Fruit fly (Drosophila melanogaster) whole organism, pupa: ENCODE results near the gene gzl.

ENCODE experiments used
- CG10348 ChIP-seq: fragments of 200-800 bp; sonication (Bioruptor generic); IDR thresholded peaks from 2 replicates; pipeline ENCODE4 v1.3.6; 2022; ENCODE audit warnings: missing biosample characterization, missing genetic modification characterization
- CG12605 ChIP-seq: fragments of 200-800 bp; sonication (Bioruptor generic); IDR thresholded peaks from 2 replicates; pipeline ENCODE4 v1.3.6; 2022; ENCODE audit warnings: missing biosample characterization, missing genetic modification characterization
- CG13204 ChIP-seq: fragments of 200-800 bp; sonication (Bioruptor generic); optimal IDR thresholded peaks from 2 replicates; lab custom pipeline; 2018; ENCODE audit warnings: missing biosample characterization, mild to moderate bottlenecking, missing genetic modification characterization, moderate library complexity
- CG14655 ChIP-seq: fragments of 200-800 bp; sonication (Bioruptor generic); optimal IDR thresholded peaks from 3 replicates; lab custom pipeline; 2017; ENCODE audit warnings: mild to moderate bottlenecking, missing biosample characterization, missing genetic modification reagents, missing genetic modification characterization
- CG15710 ChIP-seq: fragments of 200-800 bp; sonication (Bioruptor generic); optimal IDR thresholded peaks from 2 replicates; lab custom pipeline; 2018; ENCODE audit warnings: missing biosample characterization, mild to moderate bottlenecking, missing genetic modification characterization, moderate library complexity
- CG17806 ChIP-seq: fragments of 200-800 bp; sonication (Bioruptor generic); optimal IDR thresholded peaks from 2 replicates; lab custom pipeline; 2018; ENCODE audit warnings: missing biosample characterization, mild to moderate bottlenecking, missing genetic modification characterization, moderate library complexity
- CG32121 ChIP-seq: fragments of 200-800 bp; sonication (Bioruptor generic); IDR thresholded peaks from 2 replicates; pipeline ENCODE4 v1.3.6; 2022; ENCODE audit warnings: missing biosample characterization, missing genetic modification characterization
- CG34367 ChIP-seq: fragments of 200-800 bp; sonication (Bioruptor generic); optimal IDR thresholded peaks from 2 replicates; lab custom pipeline; 2018; ENCODE audit warnings: missing biosample characterization, mild to moderate bottlenecking, missing genetic modification characterization
- CG4496 ChIP-seq: fragments of 200-800 bp; sonication (Bioruptor generic); IDR thresholded peaks from 3 replicates; pipeline ENCODE4 v1.3.6; 2022; ENCODE audit warnings: missing biosample characterization, missing genetic modification characterization
- CG8159 ChIP-seq: fragments of 200-800 bp; sonication (Bioruptor generic); optimal IDR thresholded peaks from 3 replicates; lab custom pipeline; 2018; ENCODE audit warnings: missing biosample characterization, mild to moderate bottlenecking, missing genetic modification characterization, moderate library complexity
- CG8301 ChIP-seq: fragments of 200-800 bp; sonication (Bioruptor generic); optimal IDR thresholded peaks from 2 replicates; lab custom pipeline; 2018; ENCODE audit warnings: missing biosample characterization, mild to moderate bottlenecking, missing genetic modification characterization
- CG9948 ChIP-seq: fragments of 200-800 bp; sonication (Bioruptor generic); optimal IDR thresholded peaks from 2 replicates; lab custom pipeline; 2018; ENCODE audit warnings: missing biosample characterization, mild to moderate bottlenecking, missing genetic modification characterization, moderate library complexity
- D1 ChIP-seq: fragments of 200-800 bp; sonication (Bioruptor generic); optimal IDR thresholded peaks from 2 replicates; lab custom pipeline; 2018; ENCODE audit warnings: missing biosample characterization, mild to moderate bottlenecking, missing genetic modification characterization, moderate library complexity
- EcR ChIP-seq: fragments of 200-800 bp; sonication (Bioruptor generic); optimal IDR thresholded peaks from 3 replicates; lab custom pipeline; 2019; ENCODE audit warnings: missing biosample characterization, missing genetic modification characterization, mild to moderate bottlenecking, moderate library complexity, missing genetic modification reagents
- Ets98B ChIP-seq: fragments of 200-800 bp; sonication (Bioruptor generic); IDR thresholded peaks from 2 replicates; pipeline ENCODE4 v1.3.6; 2022; ENCODE audit warnings: missing biosample characterization, missing genetic modification characterization
- Pif1A ChIP-seq: fragments of 200-800 bp; sonication (Bioruptor generic); optimal IDR thresholded peaks from 3 replicates; lab custom pipeline; 2016; ENCODE audit warnings: missing biosample characterization, missing genetic modification characterization
- Pif1B ChIP-seq: fragments of 200-800 bp; sonication (Bioruptor generic); optimal IDR thresholded peaks from 3 replicates; lab custom pipeline; 2016; ENCODE audit warnings: missing biosample characterization, missing genetic modification characterization
- Snoo ChIP-seq: fragments of 200-800 bp; sonication (Bioruptor generic); optimal IDR thresholded peaks from 3 replicates; lab custom pipeline; 2017; ENCODE audit warnings: missing biosample characterization, mild to moderate bottlenecking, missing genetic modification characterization, inconsistent platforms
- fd96Ca ChIP-seq: fragments of 200-800 bp; sonication (Bioruptor generic); IDR thresholded peaks from 3 replicates; pipeline ENCODE4 v1.3.6; 2022; ENCODE audit warnings: missing biosample characterization, missing genetic modification characterization
- gl ChIP-seq: fragments of 200-800 bp; sonication (Bioruptor generic); optimal IDR thresholded peaks from 2 replicates; lab custom pipeline; 2018; ENCODE audit warnings: missing biosample characterization, mild to moderate bottlenecking, missing genetic modification characterization
- rn ChIP-seq: fragments of 200-800 bp; sonication (Bioruptor generic); IDR thresholded peaks from 2 replicates; pipeline ENCODE4 v1.3.6; 2022; ENCODE audit warnings: missing biosample characterization, missing genetic modification characterization

Gene gzl

DNA sequence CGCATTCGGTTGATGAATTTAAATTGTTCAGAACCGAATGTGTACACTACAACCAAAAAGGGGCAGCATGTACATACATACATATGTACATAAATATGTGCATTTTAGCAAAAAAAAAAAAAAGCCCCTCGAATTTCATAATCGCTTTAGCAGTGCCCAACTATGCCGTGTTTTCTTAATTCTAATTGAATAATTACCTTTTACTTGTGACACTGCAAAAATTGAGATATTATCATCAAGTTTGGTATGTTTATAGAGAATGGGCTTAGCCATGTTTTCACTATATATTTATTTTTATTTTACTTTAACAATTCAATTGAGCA, 18.8 kb downstream of the gzl start:
- no peak for TF ChIP-seq gl (tag; lab: Kevin White, UChicago)
- TF ChIP-seq CG14655 (GFP tag; lab: Kevin White, UChicago), result peak; percentile 23
- TF ChIP-seq CG8301 (tag; lab: Kevin White, UChicago), result no peak
- no peak for TF ChIP-seq CG32121
- TF ChIP-seq CG8159 (tag; lab: Kevin White, UChicago), result no peak
- TF ChIP-seq Snoo, result peak; percentile 4
- TF ChIP-seq, all 21 proteins: peak for 2

DNA sequence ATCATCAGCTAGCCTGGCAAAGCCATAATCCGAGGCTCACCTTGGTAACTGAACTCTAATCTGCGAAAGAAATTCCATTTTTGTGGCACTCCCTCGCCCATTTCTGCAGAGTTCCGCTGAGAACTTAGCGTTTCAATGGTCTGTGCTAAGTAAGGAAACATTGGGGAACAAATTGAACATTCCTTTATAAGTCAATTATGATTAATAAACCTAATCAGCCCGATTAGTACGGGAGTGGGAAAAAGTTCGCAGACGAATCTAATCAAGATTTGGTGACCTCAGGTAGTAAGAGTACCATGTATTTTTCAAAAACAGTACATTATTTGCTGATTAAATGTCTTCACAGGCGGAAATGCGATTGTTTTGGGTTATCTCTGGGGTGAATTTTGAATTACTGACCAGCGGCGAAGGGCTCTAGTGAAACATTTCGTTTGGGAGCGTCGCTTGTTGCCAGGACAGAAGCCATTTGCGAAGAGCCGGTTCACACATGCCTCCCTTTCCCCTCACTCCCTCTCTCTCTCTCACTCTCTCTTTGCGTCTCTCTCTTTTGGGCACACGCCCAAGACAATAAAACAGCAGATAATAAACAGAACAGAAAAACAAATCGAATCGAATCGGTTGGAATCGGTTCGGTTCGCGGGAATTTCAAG, 19.9 kb downstream of the gzl start:
- TF ChIP-seq rn (GFP tag; lab: Robert Waterston, UW) (no peak), CG13204 (GFP tag; lab: Kevin White, UChicago) (peak; percentile 40), CG8159 (tag; lab: Kevin White, UChicago) (peak; percentile 10), CG17806 (tag; lab: Kevin White, UChicago) (no peak), CG12605 (GFP tag; lab: Robert Waterston, UW) (peak; percentile 65), fd96Ca (GFP tag; lab: Robert Waterston, UW) (no peak), D1 (tag; lab: Kevin White, UChicago) (no peak), gl (tag; lab: Kevin White, UChicago) (peak; percentile 2), CG10348 (GFP tag; lab: Robert Waterston, UW) (no peak), EcR (peak; percentile 20), Snoo (peak; percentile 31), CG4496 (0 out of 3 replicates have a peak, but pooled peaks have one; percentile 23)
- TF ChIP-seq, all 21 proteins: peak for 7

DNA sequence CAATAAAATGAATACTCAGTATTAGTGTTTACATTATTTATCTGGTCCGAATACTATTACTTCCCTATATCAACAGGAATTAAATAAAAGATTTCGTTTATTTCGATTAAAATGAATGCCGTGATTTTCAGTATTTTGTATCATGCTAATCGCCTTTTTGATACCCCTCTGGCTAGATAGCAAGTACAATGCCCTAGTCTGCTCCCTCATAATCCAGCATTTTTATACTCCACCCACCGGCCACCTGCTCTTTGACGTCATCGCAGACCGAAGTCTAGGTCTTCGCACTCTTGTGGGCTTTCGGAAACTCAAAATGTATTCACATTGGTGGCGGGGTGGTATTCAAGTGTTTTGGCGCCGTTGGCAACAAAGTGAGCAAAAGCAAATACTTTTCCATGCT, 21.0 kb downstream of the gzl start:
- TF ChIP-seq CG34367, result no peak
- no peak for TF ChIP-seq CG12605 (GFP tag; lab: Robert Waterston, UW)
- no peak for TF ChIP-seq Pif1A (GFP tag; lab: Kevin White, UChicago)
- TF ChIP-seq CG13204 (GFP tag; lab: Kevin White, UChicago), result no peak
- TF ChIP-seq CG15710 (tag; lab: Kevin White, UChicago), result no peak
- TF ChIP-seq CG4496, result no peak
- TF ChIP-seq CG17806 (tag; lab: Kevin White, UChicago), result no peak
- no peak for TF ChIP-seq gl (tag; lab: Kevin White, UChicago)
- TF ChIP-seq fd96Ca (GFP tag; lab: Robert Waterston, UW), result no peak
- TF ChIP-seq Pif1B (GFP tag; lab: Kevin White, UChicago), result no peak
- no peak for TF ChIP-seq EcR
- TF ChIP-seq CG10348 (GFP tag; lab: Robert Waterston, UW), result no peak
- TF ChIP-seq CG32121, result no peak
- TF ChIP-seq rn (GFP tag; lab: Robert Waterston, UW), result no peak
- no peak for TF ChIP-seq Snoo
- no peak for TF ChIP-seq Ets98B
- no peak for TF ChIP-seq CG8159 (tag; lab: Kevin White, UChicago)
- TF ChIP-seq CG8301 (tag; lab: Kevin White, UChicago), result no peak

DNA sequence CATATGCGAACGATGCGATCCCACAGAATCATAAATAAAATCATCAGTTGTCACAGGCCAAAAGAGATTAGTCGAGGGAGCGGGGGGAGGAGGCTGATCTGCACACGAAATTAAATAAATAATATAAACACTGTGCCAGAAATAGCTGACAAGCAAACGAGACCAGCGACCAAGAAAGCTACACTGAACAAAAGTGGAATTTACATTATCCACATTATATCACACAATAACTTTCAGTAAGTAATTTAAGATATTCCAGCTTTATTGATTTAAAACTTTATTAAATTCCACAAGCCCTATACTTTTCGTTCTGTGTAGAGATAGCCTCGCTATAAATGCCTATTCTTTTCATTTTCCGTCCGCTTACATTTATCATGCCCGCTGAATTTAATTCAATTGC, 21.5 kb downstream of the gzl start:
- no peak; the same call in none of the 2 replicates for TF ChIP-seq CG12605 (GFP tag; lab: Robert Waterston, UW)
- TF ChIP-seq CG8301 (tag; lab: Kevin White, UChicago), result peak; percentile 79
- peak; percentile 48 for TF ChIP-seq CG34367
- TF ChIP-seq CG8159 (tag; lab: Kevin White, UChicago), result peak; percentile 61
- peak; percentile 28 for TF ChIP-seq D1 (tag; lab: Kevin White, UChicago)
- peak; percentile 71 for TF ChIP-seq CG17806 (tag; lab: Kevin White, UChicago)
- TF ChIP-seq CG14655 (GFP tag; lab: Kevin White, UChicago), result peak; percentile 80
- TF ChIP-seq rn (GFP tag; lab: Robert Waterston, UW), result peak; percentile 63; the same call in 1 of the 2 replicates
- TF ChIP-seq CG13204 (GFP tag; lab: Kevin White, UChicago), result no peak
- peak; percentile 80 for TF ChIP-seq Pif1A (GFP tag; lab: Kevin White, UChicago)
- no peak for TF ChIP-seq gl (tag; lab: Kevin White, UChicago)
- TF ChIP-seq CG10348 (GFP tag; lab: Robert Waterston, UW), result no peak
- peak; percentile 59 for TF ChIP-seq CG15710 (tag; lab: Kevin White, UChicago)
- TF ChIP-seq Pif1B (GFP tag; lab: Kevin White, UChicago), result peak; percentile 69
- peak; percentile 58 for TF ChIP-seq Snoo
- peak; percentile 88 for TF ChIP-seq CG4496
- TF ChIP-seq CG9948 (tag; lab: Kevin White, UChicago), result peak; percentile 71
- TF ChIP-seq Ets98B, result peak; percentile 89
- peak; percentile 88; the same call in 1 of the 2 replicates for TF ChIP-seq CG32121
- no peak for TF ChIP-seq EcR
- peak; percentile 74; the same call in 1 of the 3 replicates for TF ChIP-seq fd96Ca (GFP tag; lab: Robert Waterston, UW)

DNA sequence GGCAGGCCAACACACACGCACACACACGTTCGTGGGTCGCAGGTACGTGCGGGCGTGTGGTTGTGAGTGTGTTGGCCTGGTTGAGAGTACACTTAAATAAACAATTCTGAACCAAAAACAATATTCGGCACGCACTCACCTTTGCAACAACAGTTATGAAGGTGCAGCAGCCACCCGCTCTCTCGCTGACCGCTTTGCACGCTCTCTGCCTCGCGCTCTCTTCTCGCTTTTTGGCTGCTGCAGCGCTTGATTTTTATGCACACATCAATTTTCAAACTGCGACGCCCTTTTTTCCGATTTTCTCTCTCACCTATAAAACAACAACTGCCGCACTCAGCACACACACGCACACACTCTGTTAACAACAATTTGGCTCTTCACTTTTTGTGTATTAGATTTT, 22.5 kb downstream of the gzl start:
- TF ChIP-seq CG12605 (GFP tag; lab: Robert Waterston, UW), result no peak
- no peak for TF ChIP-seq Ets98B
- TF ChIP-seq CG15710 (tag; lab: Kevin White, UChicago), result no peak
- peak; percentile 43 for TF ChIP-seq CG13204 (GFP tag; lab: Kevin White, UChicago)
- TF ChIP-seq CG8159 (tag; lab: Kevin White, UChicago), result no peak
